Fruit fly (Drosophila melanogaster) Kc167 (cell line): ENCODE results near the gene Dhc62B.

Experiments used
- Myc ChIP-seq: fragments of >200 bp; optimal IDR thresholded peaks from 2 replicates; lab custom pipeline; 2017; ENCODE audit warnings: missing external identifiers
- insv ChIP-seq: fragments of >200 bp; optimal IDR thresholded peaks from 3 replicates; lab custom pipeline; 2018; ENCODE audit warnings: missing external identifiers
- psq ChIP-seq: fragments of >200 bp; optimal IDR thresholded peaks from 2 replicates; lab custom pipeline; 2017; ENCODE audit warnings: missing external identifiers

- TF ChIP-seq psq (lab: Kevin White, UChicago) (no peak), insv (lab: Kevin White, UChicago) (no peak), Myc (lab: Kevin White, UChicago) (no peak)
These were observed 40.7 kb downstream of the Dhc62B start, which contains the start of gene drpr for dm6 chr3L:1730873-1731272.
